Fruit fly (Drosophila melanogaster) whole organism, prepupa: Measurements from ENCODE around the gene CG44006.

Experiments used
- Blimp-1 ChIP-seq: fragments of 200-800 bp; sonication (Bioruptor generic); optimal IDR thresholded peaks from 3 replicates; lab custom pipeline; 2017; ENCODE audit warnings: missing biosample characterization, missing genetic modification characterization, mild to moderate bottlenecking, moderate library complexity, missing genetic modification reagents
- CG10631 ChIP-seq: fragments of 200-800 bp; sonication (Bioruptor generic); optimal IDR thresholded peaks from 2 replicates; lab custom pipeline; 2016; ENCODE audit warnings: missing biosample characterization, missing genetic modification characterization
- CG10669 ChIP-seq: fragments of 200-800 bp; sonication (Bioruptor generic); optimal IDR thresholded peaks from 3 replicates; lab custom pipeline; 2018; ENCODE audit warnings: missing biosample characterization, mild to moderate bottlenecking, missing genetic modification characterization, moderate library complexity
- CG11294 ChIP-seq: fragments of 200-800 bp; sonication (Bioruptor generic); IDR thresholded peaks from 2 replicates; pipeline ENCODE4 v1.3.6; 2022; ENCODE audit warnings: missing biosample characterization, missing genetic modification characterization
- CG15336 ChIP-seq: fragments of 200-800 bp; sonication (Bioruptor generic); IDR thresholded peaks from 2 replicates; pipeline ENCODE4 v1.3.6; 2022; ENCODE audit warnings: missing biosample characterization, missing genetic modification characterization
- CG16779 ChIP-seq: fragments of 200-800 bp; sonication (Bioruptor generic); optimal IDR thresholded peaks from 3 replicates; lab custom pipeline; 2017; ENCODE audit warnings: missing biosample characterization, mild to moderate bottlenecking, missing genetic modification characterization
- CG31627 ChIP-seq: fragments of 200-800 bp; sonication (Bioruptor generic); optimal IDR thresholded peaks from 3 replicates; lab custom pipeline; 2016; ENCODE audit warnings: missing biosample characterization, missing genetic modification characterization
- CG34406 ChIP-seq: fragments of 200-800 bp; sonication (Bioruptor generic); optimal IDR thresholded peaks from 3 replicates; lab custom pipeline; 2016; ENCODE audit warnings: missing biosample characterization, missing genetic modification characterization
- CG3919 ChIP-seq: fragments of 200-800 bp; sonication (Bioruptor generic); optimal IDR thresholded peaks from 3 replicates; lab custom pipeline; 2016; ENCODE audit warnings: missing biosample characterization, missing genetic modification characterization
- CG4318 ChIP-seq: fragments of 200-800 bp; sonication (Bioruptor generic); optimal IDR thresholded peaks from 3 replicates; lab custom pipeline; 2017; ENCODE audit warnings: missing biosample characterization, mild to moderate bottlenecking, missing genetic modification characterization
- CG6276 ChIP-seq: fragments of 200-800 bp; sonication (Bioruptor generic); optimal IDR thresholded peaks from 2 replicates; lab custom pipeline; 2017; ENCODE audit warnings: missing biosample characterization, mild to moderate bottlenecking, missing genetic modification characterization
- CG6792 ChIP-seq: fragments of 200-800 bp; sonication (Bioruptor generic); optimal IDR thresholded peaks from 3 replicates; lab custom pipeline; 2016; ENCODE audit warnings: missing biosample characterization, missing genetic modification characterization
- CG6808 ChIP-seq: fragments of 200-800 bp; sonication (Bioruptor generic); optimal IDR thresholded peaks from 3 replicates; lab custom pipeline; 2017; ENCODE audit warnings: missing biosample characterization, missing genetic modification characterization, mild to moderate bottlenecking, moderate library complexity, missing genetic modification reagents
- CG6854 ChIP-seq: fragments of 200-800 bp; sonication (Bioruptor generic); optimal IDR thresholded peaks from 2 replicates; lab custom pipeline; 2017; ENCODE audit warnings: missing biosample characterization, mild to moderate bottlenecking, missing genetic modification characterization
- CG7368 ChIP-seq: fragments of 200-800 bp; sonication (Bioruptor generic); optimal IDR thresholded peaks from 3 replicates; lab custom pipeline; 2016; ENCODE audit warnings: missing biosample characterization, missing genetic modification characterization
- CG8119 ChIP-seq: fragments of 200-800 bp; sonication (Bioruptor generic); IDR thresholded peaks from 3 replicates; pipeline ENCODE4 v1.3.6; 2022; ENCODE audit warnings: missing biosample characterization, missing genetic modification characterization
- CG8319 ChIP-seq: fragments of 200-800 bp; sonication (Bioruptor generic); optimal IDR thresholded peaks from 3 replicates; lab custom pipeline; 2016; ENCODE audit warnings: missing biosample characterization, missing genetic modification characterization
- CG8632 ChIP-seq: fragments of 200-800 bp; sonication (Bioruptor generic); optimal IDR thresholded peaks from 3 replicates; lab custom pipeline; 2016; ENCODE audit warnings: missing biosample characterization, missing genetic modification characterization
- CG9139 ChIP-seq: fragments of 200-800 bp; sonication (Bioruptor generic); optimal IDR thresholded peaks from 3 replicates; lab custom pipeline; 2017; ENCODE audit warnings: missing biosample characterization, mild to moderate bottlenecking, missing genetic modification characterization
- Eip75B ChIP-seq: fragments of 200-800 bp; sonication (Bioruptor generic); optimal IDR thresholded peaks from 3 replicates; lab custom pipeline; 2016; ENCODE audit warnings: missing biosample characterization, missing genetic modification characterization
- Eip78C ChIP-seq: fragments of 200-800 bp; sonication (Bioruptor generic); peaks from one replicate; lab custom pipeline; 2016; ENCODE audit warnings: missing biosample characterization, missing genetic modification characterization
- Ets21C ChIP-seq: fragments of 200-800 bp; sonication (Bioruptor generic); optimal IDR thresholded peaks from 3 replicates; lab custom pipeline; 2016; ENCODE audit warnings: missing biosample characterization, missing genetic modification characterization
- Ets96B ChIP-seq: fragments of 200-800 bp; optimal IDR thresholded peaks from 2 replicates; lab custom pipeline; 2019; ENCODE audit warnings: missing biosample characterization, mild to moderate bottlenecking, missing genetic modification characterization, moderate library complexity
- Gug ChIP-seq: fragments of 200-800 bp; sonication (Bioruptor generic); IDR thresholded peaks from 2 replicates; pipeline ENCODE4 v1.3.6; 2022; ENCODE audit warnings: missing biosample characterization, missing genetic modification characterization
- Hr38 ChIP-seq: sonication (Bioruptor generic); optimal IDR thresholded peaks from 2 replicates; lab custom pipeline; 2016; ENCODE audit warnings: missing biosample characterization, missing genetic modification characterization
- Lpt ChIP-seq: fragments of 200-800 bp; sonication (Bioruptor generic); optimal IDR thresholded peaks from 3 replicates; lab custom pipeline; 2016; ENCODE audit warnings: missing biosample characterization, missing genetic modification characterization
- Met ChIP-seq: fragments of 200-800 bp; sonication (Bioruptor generic); optimal IDR thresholded peaks from 3 replicates; lab custom pipeline; 2016; ENCODE audit warnings: missing biosample characterization, missing genetic modification characterization
- OdsH ChIP-seq: fragments of 200-800 bp; sonication (Bioruptor generic); optimal IDR thresholded peaks from 3 replicates; lab custom pipeline; 2016; ENCODE audit warnings: missing biosample characterization, missing genetic modification characterization
- Smox ChIP-seq: fragments of 200-800 bp; sonication (Bioruptor generic); optimal IDR thresholded peaks from 3 replicates; lab custom pipeline; 2016; ENCODE audit warnings: missing biosample characterization, missing genetic modification characterization
- Sox14 ChIP-seq: fragments of 200-800 bp; sonication (Bioruptor generic); optimal IDR thresholded peaks from 3 replicates; lab custom pipeline; 2016; ENCODE audit warnings: missing biosample characterization, missing genetic modification characterization
- achi ChIP-seq: fragments of 200-800 bp; sonication (Bioruptor generic); optimal IDR thresholded peaks from 3 replicates; lab custom pipeline; 2016; ENCODE audit warnings: missing biosample characterization, missing genetic modification characterization
- acj6 ChIP-seq: fragments of 200-800 bp; sonication (Bioruptor generic); optimal IDR thresholded peaks from 3 replicates; lab custom pipeline; 2016; ENCODE audit warnings: missing biosample characterization, missing genetic modification characterization
- cyc ChIP-seq: fragments of 200-800 bp; sonication (Bioruptor generic); optimal IDR thresholded peaks from 3 replicates; lab custom pipeline; 2016; ENCODE audit warnings: missing biosample characterization, missing genetic modification characterization
- dac ChIP-seq: fragments of 200-800 bp; sonication (Bioruptor generic); optimal IDR thresholded peaks from 2 replicates; lab custom pipeline; 2017; ENCODE audit warnings: missing biosample characterization, mild to moderate bottlenecking, missing genetic modification characterization
- dsx ChIP-seq: fragments of 200-800 bp; optimal IDR thresholded peaks from 3 replicates; lab custom pipeline; 2019; ENCODE audit warnings: missing biosample characterization, mild to moderate bottlenecking, missing genetic modification characterization, moderate library complexity; ENCODE audit not compliant: poor library complexity, severe bottlenecking
- esn ChIP-seq: fragments of 200-800 bp; sonication (Bioruptor generic); optimal IDR thresholded peaks from 2 replicates; lab custom pipeline; 2016; ENCODE audit warnings: missing biosample characterization, mild to moderate bottlenecking, missing genetic modification characterization, moderate library complexity
- fd85E ChIP-seq: fragments of 200-800 bp; sonication (Bioruptor generic); optimal IDR thresholded peaks from 3 replicates; lab custom pipeline; 2016; ENCODE audit warnings: missing biosample characterization, missing genetic modification characterization
- fkh ChIP-seq: fragments of 200-800 bp; sonication (Bioruptor generic); optimal IDR thresholded peaks from 3 replicates; lab custom pipeline; 2017; ENCODE audit warnings: missing biosample characterization, mild to moderate bottlenecking, missing genetic modification characterization, moderate library complexity
- lz ChIP-seq: fragments of 200-800 bp; sonication (Bioruptor generic); optimal IDR thresholded peaks from 3 replicates; lab custom pipeline; 2016; ENCODE audit warnings: missing biosample characterization, missing genetic modification characterization
- net ChIP-seq: fragments of 200-800 bp; sonication (Bioruptor generic); optimal IDR thresholded peaks from 3 replicates; lab custom pipeline; 2016; ENCODE audit warnings: missing biosample characterization, missing genetic modification characterization
- pdm3 ChIP-seq: fragments of 200-800 bp; sonication (Bioruptor generic); optimal IDR thresholded peaks from 3 replicates; lab custom pipeline; 2016; ENCODE audit warnings: missing biosample characterization, missing genetic modification characterization
- salr ChIP-seq, 2 experiments: fragments of 200-800 bp; sonication (Bioruptor generic); optimal IDR thresholded peaks; 3 replicates each; lab custom pipeline; 2016 to 2018; ENCODE audit warnings: missing biosample characterization in 2 of 2, missing genetic modification characterization in 2 of 2, mild to moderate bottlenecking in 1 of 2
- spab ChIP-seq: fragments of 200-800 bp; sonication (Bioruptor generic); optimal IDR thresholded peaks from 2 replicates; lab custom pipeline; 2017; ENCODE audit warnings: missing biosample characterization, mild to moderate bottlenecking, missing genetic modification characterization, missing genetic modification reagents
- ss ChIP-seq, 2 experiments: fragments of 200-800 bp; sonication (Bioruptor generic); optimal IDR thresholded peaks; 2 replicates in 1 of 2; 3 replicates in 1 of 2; lab custom pipeline; 2017 to 2018; ENCODE audit warnings: mild to moderate bottlenecking in 2 of 2, missing biosample characterization in 2 of 2, missing genetic modification characterization in 2 of 2, moderate library complexity in 1 of 2
- svp ChIP-seq: fragments of 200-800 bp; sonication (Bioruptor generic); peaks from one replicate; lab custom pipeline; 2016; ENCODE audit warnings: missing biosample characterization, missing genetic modification characterization
- topi ChIP-seq: fragments of 200-800 bp; sonication (Bioruptor generic); optimal IDR thresholded peaks from 3 replicates; lab custom pipeline; 2016; ENCODE audit warnings: missing biosample characterization, missing genetic modification characterization
- vri ChIP-seq: fragments of 200-800 bp; sonication (Bioruptor generic); optimal IDR thresholded peaks from 3 replicates; lab custom pipeline; 2016; ENCODE audit warnings: missing biosample characterization, mild to moderate bottlenecking, missing genetic modification characterization

CG44006 gene

dm6 chr3L:18078614-18079013 lies 8.7 kb upstream of the CG44006 start (continued):
- no peak; the same call in 1 of the 2 replicates for TF ChIP-seq CG11294 (GFP tag; lab: Robert Waterston, UW)
- peak; percentile 63 for TF ChIP-seq acj6 (GFP tag; lab: Kevin White, UChicago)
- TF ChIP-seq CG31627: peak; percentile 12
- no peak for TF ChIP-seq CG6792 (GFP tag; lab: Kevin White, UChicago)
- peak; percentile 57 to 74 for TF ChIP-seq salr (GFP tag; optimal IDR thresholded peaks at IDR 0.05; lab: Kevin White, UChicago)
- TF ChIP-seq CG15336 (GFP tag; lab: Robert Waterston, UW): peak; percentile 81
- no peak for TF ChIP-seq CG8319 (GFP tag; lab: Kevin White, UChicago)
- TF ChIP-seq achi (GFP tag; lab: Kevin White, UChicago): peak; percentile 66
- peak; percentile 20 for TF ChIP-seq OdsH (GFP tag; lab: Kevin White, UChicago)
- peak; percentile 23 for TF ChIP-seq dsx
- TF ChIP-seq CG6276: peak; percentile 54
- peak; percentile 59 for TF ChIP-seq pdm3 (GFP tag; lab: Kevin White, UChicago)
- peak; percentile 56 for TF ChIP-seq spab (GFP tag; lab: Kevin White, UChicago)
- TF ChIP-seq CG16779 (tag; lab: Kevin White, UChicago): peak; percentile 33
- TF ChIP-seq CG10631 (GFP tag; lab: Kevin White, UChicago): peak; percentile 76
- TF ChIP-seq lz (GFP tag; lab: Kevin White, UChicago): no peak
- TF ChIP-seq Gug (GFP tag; lab: Robert Waterston, UW): peak; percentile 36; the same call in 1 of the 2 replicates
- TF ChIP-seq Ets96B (tag; lab: Kevin White, UChicago): peak; percentile 46

dm6 chr3L:18077649-18078417 lies 7.9 kb upstream of the CG44006 start:
- peak; percentile 57 for TF ChIP-seq topi (GFP tag; lab: Kevin White, UChicago)
- peak; percentile 64 for TF ChIP-seq CG8319 (GFP tag; lab: Kevin White, UChicago)
- peak; percentile 91 for TF ChIP-seq CG3919 (GFP tag; lab: Kevin White, UChicago)
- peak; percentile 89 for TF ChIP-seq CG34406 (GFP tag; lab: Kevin White, UChicago)
- TF ChIP-seq CG8119: peak; percentile 97
- peak; percentile 72 for TF ChIP-seq Eip75B (GFP tag; lab: Kevin White, UChicago)
- no peak for TF ChIP-seq fkh (GFP tag; lab: Kevin White, UChicago)
- peak; percentile 56 for TF ChIP-seq cyc (GFP tag; lab: Kevin White, UChicago)
- TF ChIP-seq esn (GFP tag; lab: Kevin White, UChicago): peak; percentile 67
- TF ChIP-seq dac: peak; percentile 87
- TF ChIP-seq CG6854: peak; percentile 26
- peak; percentile 92 for TF ChIP-seq acj6 (GFP tag; lab: Kevin White, UChicago)
- peak; percentile 84 for TF ChIP-seq Sox14
- peak; percentile 89 for TF ChIP-seq net
- peak; percentile 46 for TF ChIP-seq Met (GFP tag; lab: Kevin White, UChicago)
- TF ChIP-seq CG6808 (GFP tag; lab: Kevin White, UChicago): peak; percentile 96
- TF ChIP-seq CG10669: peak; percentile 95
- TF ChIP-seq Ets21C (GFP tag; lab: Kevin White, UChicago): no peak
- TF ChIP-seq spab (GFP tag; lab: Kevin White, UChicago): peak; percentile 97
- peak; percentile 81 for TF ChIP-seq pdm3 (GFP tag; lab: Kevin White, UChicago)
- TF ChIP-seq CG9139: peak; percentile 96
- TF ChIP-seq Lpt (GFP tag; lab: Kevin White, UChicago): peak; percentile 89
- TF ChIP-seq CG6792 (GFP tag; lab: Kevin White, UChicago): peak; percentile 84
- no peak for TF ChIP-seq vri (GFP tag; lab: Kevin White, UChicago)
- peak; percentile 80 for TF ChIP-seq CG7368
- peak; percentile 43 for TF ChIP-seq CG31627
- peak; percentile 82 for TF ChIP-seq svp (GFP tag; lab: Kevin White, UChicago)
- peak; percentile 57 for TF ChIP-seq Blimp-1 (GFP tag; lab: Kevin White, UChicago)
- TF ChIP-seq CG4318 (GFP tag; lab: Kevin White, UChicago): peak; percentile 96
- TF ChIP-seq fd85E: peak; percentile 18
- TF ChIP-seq ss (GFP tag; optimal IDR thresholded peaks at IDR 0.05; lab: Kevin White, UChicago): peak; percentile 97 to 98
- TF ChIP-seq Smox (GFP tag; lab: Kevin White, UChicago): peak; percentile 45
- TF ChIP-seq Eip78C (GFP tag; lab: Kevin White, UChicago): peak; percentile 96
- TF ChIP-seq CG15336 (GFP tag; lab: Robert Waterston, UW): peak; percentile 97
- TF ChIP-seq CG6276: peak; percentile 96
- no peak for TF ChIP-seq Hr38 (GFP tag; lab: Kevin White, UChicago)
- peak; percentile 92 for TF ChIP-seq CG8632 (GFP tag; lab: Kevin White, UChicago)
- TF ChIP-seq lz (GFP tag; lab: Kevin White, UChicago): peak; percentile 63
